Fruit fly (Drosophila melanogaster): ENCODE data around the gene gcm2.
A peak's percentile ranks its signal among the peaks of the same experiment; 100 is the strongest.

gcm2 gene

dm6 chr2L:9567398-9567856, 40.9 kb upstream of the gcm2 start (continued):
- TF ChIP-seq CG1647 (GFP tag; optimal IDR thresholded peaks at IDR 0.05), result peak; percentile 96
- TF ChIP-seq klu (GFP tag; IDR thresholded peaks at IDR 0.05), result peak; percentile 49
- TF ChIP-seq jumu (GFP tag; optimal IDR thresholded peaks at IDR 0.05), result peak; percentile 64
- peak; percentile 93 for TF ChIP-seq CG34422 (GFP tag; IDR thresholded peaks at IDR 0.05)
- peak; percentile 86 for TF ChIP-seq peb (GFP tag; IDR thresholded peaks at IDR 0.05)
- no peak for TF ChIP-seq CG6791 (GFP tag; IDR thresholded peaks at IDR 0.05; ENCODE audit: partially characterized antibody)
- TF ChIP-seq knrl (GFP tag; IDR thresholded peaks at IDR 0.05; ENCODE audit: partially characterized antibody), result no peak
- peak; percentile 96 for TF ChIP-seq CG8388 (GFP tag; optimal IDR thresholded peaks at IDR 0.05)
- no peak for TF ChIP-seq pros (GFP tag; optimal IDR thresholded peaks at IDR 0.05)
- peak; percentile 87 for TF ChIP-seq twi (tag; optimal IDR thresholded peaks at IDR 0.05)
- peak; percentile 98 for TF ChIP-seq NFAT (GFP tag; IDR thresholded peaks at IDR 0.05)
- TF ChIP-seq CG16779 (GFP tag; IDR thresholded peaks at IDR 0.05), result peak; percentile 97
- peak; percentile 96 for TF ChIP-seq pb (GFP tag; optimal IDR thresholded peaks at IDR 0.05)
- peak; percentile 100 for TF ChIP-seq Ets97D (GFP tag; optimal IDR thresholded peaks at IDR 0.05)
- TF ChIP-seq CG2875 (GFP tag; optimal IDR thresholded peaks at IDR 0.05), result peak; percentile 99
- peak; percentile 98 for TF ChIP-seq CG12219 (GFP tag; optimal IDR thresholded peaks at IDR 0.05)
- TF ChIP-seq maf-S (GFP tag; optimal IDR thresholded peaks at IDR 0.05), result peak; percentile 93
- TF ChIP-seq CG12744 (GFP tag; optimal IDR thresholded peaks at IDR 0.05), result peak; percentile 95
- peak; percentile 88; the same call in 2 of the 3 replicates for TF ChIP-seq CG2199 (GFP tag; IDR thresholded peaks at IDR 0.05)
- TF ChIP-seq CG8478 (optimal IDR thresholded peaks at IDR 0.05), result no peak
- peak; percentile 98 for TF ChIP-seq HmgZ (tag; optimal IDR thresholded peaks at IDR 0.05)
- TF ChIP-seq en (GFP tag; optimal IDR thresholded peaks at IDR 0.05), result peak; percentile 98
- TF ChIP-seq CG10565 (GFP tag; optimal IDR thresholded peaks at IDR 0.05), result peak; percentile 90
- TF ChIP-seq dmrt11E (tag; optimal IDR thresholded peaks at IDR 0.05), result peak; percentile 44
- TF ChIP-seq CG4617 (GFP tag; optimal IDR thresholded peaks at IDR 0.05; ENCODE audit: borderline replicate concordance), result peak; percentile 88
- TF ChIP-seq CG8281 (tag; optimal IDR thresholded peaks at IDR 0.05), result peak; percentile 91
- no peak for TF ChIP-seq CG4404 (GFP tag; IDR thresholded peaks at IDR 0.05)
- peak; percentile 96 for TF ChIP-seq Xbp1 (GFP tag; optimal IDR thresholded peaks at IDR 0.05)
- peak; percentile 98 for TF ChIP-seq CG32532 (GFP tag; IDR thresholded peaks at IDR 0.05)
- TF ChIP-seq CG14667 (GFP tag; IDR thresholded peaks at IDR 0.05), result peak; percentile 57; the same call in 1 of the 2 replicates
- peak; percentile 86 for TF ChIP-seq CG10321 (GFP tag; IDR thresholded peaks at IDR 0.05)
- peak; percentile 93 to 95 for TF ChIP-seq dpn (GFP tag; optimal IDR thresholded peaks at IDR 0.05)
- TF ChIP-seq ttk (GFP tag; IDR thresholded peaks at IDR 0.05), result peak; percentile 95
- TF ChIP-seq CG14860 (GFP tag; IDR thresholded peaks at IDR 0.05; ENCODE audit: partially characterized antibody), result no peak
- peak; percentile 97 for TF ChIP-seq CG4854 (GFP tag; optimal IDR thresholded peaks at IDR 0.05)
- peak; percentile 82; the same call in 1 of the 2 replicates for TF ChIP-seq CkIIα-i1 (GFP tag; IDR thresholded peaks at IDR 0.05)
- TF ChIP-seq Opbp (GFP tag; IDR thresholded peaks at IDR 0.05; ENCODE audit: partially characterized antibody), result no peak
- peak; percentile 86 for TF ChIP-seq corto (GFP tag; optimal IDR thresholded peaks at IDR 0.05)
- TF ChIP-seq unpg (GFP tag; optimal IDR thresholded peaks at IDR 0.05), result peak; percentile 98
- peak; percentile 94 for TF ChIP-seq CG8924 (tag; optimal IDR thresholded peaks at IDR 0.05)
- TF ChIP-seq caup (GFP tag; optimal IDR thresholded peaks at IDR 0.05; ENCODE audit: severe bottlenecking), result peak; percentile 100
- TF ChIP-seq Ets65A (GFP tag), result peak; percentile 99
- TF ChIP-seq CG6813 (GFP tag; optimal IDR thresholded peaks at IDR 0.05), result peak; percentile 100
- TF ChIP-seq zfh2 (GFP tag; optimal IDR thresholded peaks at IDR 0.05), result peak; percentile 83
- TF ChIP-seq az2 (GFP tag; optimal IDR thresholded peaks at IDR 0.05), result peak; percentile 95
- TF ChIP-seq CG1529 (GFP tag; optimal IDR thresholded peaks at IDR 0.05), result peak; percentile 98
- peak; percentile 100 for TF ChIP-seq CG12071 (GFP tag; optimal IDR thresholded peaks at IDR 0.05)
- TF ChIP-seq CG11504 (tag; optimal IDR thresholded peaks at IDR 0.05), result peak; percentile 95
- peak; percentile 95 for TF ChIP-seq CG31365 (tag; optimal IDR thresholded peaks at IDR 0.05)
- TF ChIP-seq z (GFP tag; IDR thresholded peaks at IDR 0.05), result peak; percentile 63; the same call in 1 of the 3 replicates
- TF ChIP-seq trh (GFP tag; optimal IDR thresholded peaks at IDR 0.05), result peak; percentile 96

All from whole organism, embryonic.